Worm (Caenorhabditis elegans) whole organism, L4/young adult: Measurements from ENCODE around the gene C04E7.3.
A peak's percentile ranks its signal among the peaks of the same experiment; 100 is the strongest.
"Not testable (repeated sequence)": the region's sequence is repeated elsewhere in the genome, so short reads cannot be mapped to it uniquely, and the experiment has no call there.

ENCODE experiments used
- W03F9.2 ChIP-seq: fragments of 150-350 bp; optimal IDR thresholded peaks from 2 replicates; lab custom pipeline; 2014; ENCODE audit warnings: missing biosample characterization, missing genetic modification characterization
- dao-5 ChIP-seq: sonication (generic microtip); optimal IDR thresholded peaks from 2 replicates; lab custom pipeline; 2016; ENCODE audit warnings: missing genotype, missing genetic modification characterization, moderate library complexity, missing compliant biosample characterization
- him-1 ChIP-seq: sonication (generic microtip); optimal IDR thresholded peaks from 2 replicates; lab custom pipeline; 2016; ENCODE audit warnings: missing genotype, missing genetic modification reagents, missing genetic modification characterization, missing compliant biosample characterization

The C04E7.3 gene

ce11 chrX:348141-348540 is 1.1 kb upstream of the C04E7.3 start:
- no peak for TF ChIP-seq dao-5 (tag; lab: Kevin White, UChicago)
- no peak for TF ChIP-seq him-1 (tag; lab: Kevin White, UChicago)
- no peak for TF ChIP-seq W03F9.2

ce11 chrX:343822-344221 is 3.2 kb downstream of the C04E7.3 start:
- TF ChIP-seq W03F9.2 (no peak), him-1 (tag; lab: Kevin White, UChicago) (no peak), dao-5 (tag; lab: Kevin White, UChicago) (no peak)

ce11 chrX:334452-334851 is 12.6 kb downstream of the C04E7.3 start:
- TF ChIP-seq him-1 (tag; lab: Kevin White, UChicago): no peak
- TF ChIP-seq W03F9.2: no peak
- no peak for TF ChIP-seq dao-5 (tag; lab: Kevin White, UChicago)

ce11 chrX:332643-333042 is 14.4 kb downstream of the C04E7.3 start:
- no peak for TF ChIP-seq W03F9.2
- no peak for TF ChIP-seq dao-5 (tag; lab: Kevin White, UChicago)
- no peak for TF ChIP-seq him-1 (tag; lab: Kevin White, UChicago)

ce11 chrX:328736-329135 is 18.3 kb downstream of the C04E7.3 start:
- no peak for TF ChIP-seq him-1 (tag; lab: Kevin White, UChicago)
- TF ChIP-seq W03F9.2: no peak
- TF ChIP-seq dao-5 (tag; lab: Kevin White, UChicago): no peak

- peak; percentile 53 for TF ChIP-seq W03F9.2
- no peak for TF ChIP-seq dao-5 (tag; lab: Kevin White, UChicago)
Observed at ce11 chrX:325597-326161, 21.3 kb downstream of the C04E7.3 start, which contains the start of gene M02E1.1. TSS of gene M02E1.1 (plus strand) at chrX:326111.

ce11 chrX:324021-324420 is 23.0 kb downstream of the C04E7.3 start:
- peak; percentile 43 for TF ChIP-seq him-1 (tag; lab: Kevin White, UChicago)
- TF ChIP-seq W03F9.2: peak; percentile 45
- no peak for TF ChIP-seq dao-5 (tag; lab: Kevin White, UChicago)

ce11 chrX:322223-322622 is 24.8 kb downstream of the C04E7.3 start, which contains the start of gene M02E1.3:
TSS of gene M02E1.3 (plus strand) at chrX:322523.
- not testable (repeated sequence) for TF ChIP-seq him-1 (tag; lab: Kevin White, UChicago); dao-5 (tag; lab: Kevin White, UChicago); W03F9.2

- TF ChIP-seq dao-5 (tag; lab: Kevin White, UChicago) (no peak), W03F9.2 (no peak), him-1 (tag; lab: Kevin White, UChicago) (no peak)
Observed at ce11 chrX:312908-313307, 34.1 kb downstream of the C04E7.3 start, which contains the start of gene M02E1.4. TSS of gene M02E1.4 (plus strand) at chrX:313274.

ce11 chrX:312238-312637 is 34.8 kb downstream of the C04E7.3 start:
- TF ChIP-seq dao-5 (tag; lab: Kevin White, UChicago) (no peak), W03F9.2 (no peak), him-1 (tag; lab: Kevin White, UChicago) (no peak)

- TF ChIP-seq him-1 (tag; lab: Kevin White, UChicago): no peak
- TF ChIP-seq dao-5 (tag; lab: Kevin White, UChicago): no peak
- TF ChIP-seq W03F9.2: no peak
Observed at ce11 chrX:311211-311610, 35.8 kb downstream of the C04E7.3 start, which contains the start of gene nlp-64. TSS of gene nlp-64 (minus strand) at chrX:311311.

ce11 chrX:309076-309475 is 37.9 kb downstream of the C04E7.3 start:
- TF ChIP-seq W03F9.2: no peak
- no peak for TF ChIP-seq dao-5 (tag; lab: Kevin White, UChicago)
- no peak for TF ChIP-seq him-1 (tag; lab: Kevin White, UChicago)

- no peak for TF ChIP-seq W03F9.2
- TF ChIP-seq him-1 (tag; lab: Kevin White, UChicago): no peak
- no peak for TF ChIP-seq dao-5 (tag; lab: Kevin White, UChicago)
Observed at ce11 chrX:305057-305456, 42.0 kb downstream of the C04E7.3 start.

ce11 chrX:301530-301929 is 45.5 kb downstream of the C04E7.3 start, which contains the start of gene gcp-2.1:
TSS of gene gcp-2.1 (plus strand) at chrX:301830.
- TF ChIP-seq dao-5 (tag; lab: Kevin White, UChicago): no peak
- TF ChIP-seq W03F9.2: no peak
- no peak for TF ChIP-seq him-1 (tag; lab: Kevin White, UChicago)

- TF ChIP-seq him-1 (tag; lab: Kevin White, UChicago) (no peak), dao-5 (tag; lab: Kevin White, UChicago) (no peak), W03F9.2 (no peak)
Observed at ce11 chrX:300250-300649, 46.8 kb downstream of the C04E7.3 start.
